Worm (Caenorhabditis elegans) whole organism, young adult: Measurements from ENCODE around the gene odr-10.

ENCODE experiments used
- T26A5.8 ChIP-seq: sonication (generic microtip); optimal IDR thresholded peaks from 2 replicates; lab custom pipeline; 2016; ENCODE audit warnings: missing genetic modification characterization, missing compliant biosample characterization
- attf-3 ChIP-seq: fragments of 200-800 bp; sonication (Bioruptor generic); conservative IDR thresholded peaks from 2 replicates; pipeline ENCODE4 v1.3.6; 2022; ENCODE audit warnings: missing genetic modification reagents, missing genetic modification characterization, missing compliant biosample characterization
- sea-2 ChIP-seq: fragments of 200-800 bp; sonication (Bioruptor generic); IDR thresholded peaks from 2 replicates; pipeline ENCODE4 v1.3.6; 2022; ENCODE audit warnings: missing genetic modification characterization, missing compliant biosample characterization
- snpc-4 ChIP-seq, 5 experiments: fragments of 150-350 bp in 1 of 5; sonication (generic microtip) in 4 of 5; optimal IDR thresholded peaks; 2 replicates each; lab custom pipeline; 2014 to 2018; ENCODE audit warnings: missing genetic modification characterization in 5 of 5, missing biosample characterization in 3 of 5, antibody characterized with exemption in 2 of 5, mild to moderate bottlenecking in 2 of 5, missing compliant biosample characterization in 2 of 5, missing genotype in 2 of 5, moderate library complexity in 2 of 5, missing genetic modification reagents in 1 of 5
- xnd-1 ChIP-seq: sonication (generic microtip); optimal IDR thresholded peaks from 2 replicates; lab custom pipeline; 2016; ENCODE audit warnings: missing genotype, missing genetic modification reagents, missing genetic modification characterization, missing compliant biosample characterization

DNA sequence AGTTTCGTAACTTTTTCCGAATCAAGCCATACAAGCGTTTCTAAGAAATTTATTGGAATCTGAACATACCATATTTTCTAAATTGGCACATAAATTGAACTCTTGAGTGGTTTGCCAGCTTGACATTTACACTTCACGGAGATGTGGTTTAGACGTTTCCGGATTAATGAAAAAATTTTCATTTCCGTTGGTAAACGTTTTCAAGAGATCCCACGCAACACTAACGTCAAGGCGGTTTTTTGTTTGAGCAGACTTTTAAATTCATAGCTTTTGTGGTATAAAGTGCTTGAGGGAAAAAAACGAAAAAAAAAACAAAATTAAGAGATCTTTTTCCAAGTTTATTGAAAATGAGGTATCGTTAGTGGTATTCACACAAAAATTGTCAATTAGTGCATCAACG is 30.6 kb downstream of the odr-10 start, which contains the start of gene F41B4.2:
- no peak for TF ChIP-seq sea-2
- TF ChIP-seq xnd-1: no peak
- no peak for TF ChIP-seq snpc-4 (GFP tag; optimal IDR thresholded peaks at IDR 0.05; lab: Kevin White, UChicago)
- no peak for TF ChIP-seq snpc-4 (tag; optimal IDR thresholded peaks at IDR 0.05; lab: Kevin White, UChicago)
- TF ChIP-seq T26A5.8 (tag; lab: Kevin White, UChicago): no peak
- no peak for TF ChIP-seq attf-3 (GFP tag; lab: Robert Waterston, UW)
